Fruit fly (Drosophila melanogaster): Measurements from ENCODE around the gene cas.
A peak's percentile ranks its signal among the peaks of the same experiment; 100 is the strongest.

Gene cas

dm6 chr3R:5716755-5717309, at the start of gene cas:
Gene cas, minus strand, starts transcription at chr3R:5716805.
- no peak for TF ChIP-seq noc (tag; optimal IDR thresholded peaks at IDR 0.05)

- TF ChIP-seq noc (tag; optimal IDR thresholded peaks at IDR 0.05): no peak
These were observed 44.4 kb upstream of the cas start for dm6 chr3R:5760980-5761379.

- no peak for TF ChIP-seq noc (tag; optimal IDR thresholded peaks at IDR 0.05)
These were observed 42.1 kb upstream of the cas start, which contains the start of gene Sec8 for dm6 chr3R:5758624-5759209. Gene Sec8, minus strand, starts transcription at chr3R:5758997.

- no peak for TF ChIP-seq noc (tag; optimal IDR thresholded peaks at IDR 0.05)
These were observed 38.0 kb upstream of the cas start, which contains the start of gene Dcps for dm6 chr3R:5754594-5754993. Gene Dcps, minus strand, starts transcription at chr3R:5754774.

dm6 chr3R:5746646-5747045, 30.0 kb upstream of the cas start:
- TF ChIP-seq noc (tag; optimal IDR thresholded peaks at IDR 0.05): no peak

dm6 chr3R:5742278-5743196, 25.9 kb upstream of the cas start, which contains the start of the genes Sym and Madm:
Gene Sym, minus strand, starts transcription at chr3R:5742476.
Gene Madm, plus strand, starts transcription at chr3R:5742510.
- peak; percentile 40 for TF ChIP-seq noc (tag; optimal IDR thresholded peaks at IDR 0.05)

- TF ChIP-seq noc (tag; optimal IDR thresholded peaks at IDR 0.05): no peak
These were observed 20.7 kb upstream of the cas start for dm6 chr3R:5737263-5737662.

dm6 chr3R:5736305-5736869, 19.8 kb upstream of the cas start, which contains the start of the genes CG2100 and CG1236:
Gene CG2100, minus strand, starts transcription at chr3R:5736355.
Gene CG1236, plus strand, starts transcription at chr3R:5736748.
- TF ChIP-seq noc (tag; optimal IDR thresholded peaks at IDR 0.05): peak; percentile 87

dm6 chr3R:5733181-5733580, 16.6 kb upstream of the cas start, which contains the start of gene CG1239:
Gene CG1239, plus strand, starts transcription at chr3R:5733513.
- TF ChIP-seq noc (tag; optimal IDR thresholded peaks at IDR 0.05): no peak

dm6 chr3R:5727724-5728365, 11.2 kb upstream of the cas start:
- TF ChIP-seq noc (tag; optimal IDR thresholded peaks at IDR 0.05): no peak

dm6 chr3R:5723122-5723521, 6.5 kb upstream of the cas start:
- TF ChIP-seq noc (tag; optimal IDR thresholded peaks at IDR 0.05): no peak

- peak; percentile 88 for TF ChIP-seq noc (tag; optimal IDR thresholded peaks at IDR 0.05)
These were observed 11.0 kb downstream of the cas start for dm6 chr3R:5705469-5706067.

- TF ChIP-seq noc (tag; optimal IDR thresholded peaks at IDR 0.05): no peak
These were observed 11.6 kb downstream of the cas start for dm6 chr3R:5704982-5705381.

dm6 chr3R:5701104-5701503, 15.5 kb downstream of the cas start:
- TF ChIP-seq noc (tag; optimal IDR thresholded peaks at IDR 0.05): no peak

- no peak for TF ChIP-seq noc (tag; optimal IDR thresholded peaks at IDR 0.05)
These were observed 20.2 kb downstream of the cas start for dm6 chr3R:5696384-5696783.
